Worm (Caenorhabditis elegans) whole organism, midembryonic: ENCODE results near the gene mboa-7.

Experiments
- T22C8.4 ChIP-seq: fragments of 200-800 bp; sonication (Bioruptor generic); IDR thresholded peaks from 2 replicates; pipeline ENCODE4 v1.3.6; 2022; ENCODE audit warnings: missing genetic modification characterization, missing compliant biosample characterization
- cog-1 ChIP-seq: sonication (generic microtip); optimal IDR thresholded peaks from 2 replicates; lab custom pipeline; 2016; ENCODE audit warnings: missing genetic modification characterization, missing compliant biosample characterization
- flt-1 ChIP-seq: fragments of 200-800 bp; sonication (Bioruptor generic); IDR thresholded peaks from 2 replicates; pipeline ENCODE4 v1.3.6; 2022; ENCODE audit warnings: missing genetic modification characterization, missing compliant biosample characterization
- klf-2 ChIP-seq: fragments of 200-800 bp; sonication (Bioruptor generic); conservative IDR thresholded peaks from 2 replicates; pipeline ENCODE4 v1.3.6; 2022; ENCODE audit warnings: missing genetic modification reagents, missing genetic modification characterization, missing compliant biosample characterization
- med-1 ChIP-seq: sonication (generic microtip); optimal IDR thresholded peaks from 2 replicates; lab custom pipeline; 2017; ENCODE audit warnings: missing genetic modification characterization, mild to moderate bottlenecking, missing compliant biosample characterization, antibody characterized with exemption, missing genetic modification reagents; ENCODE audit not compliant: insufficient read depth
- ref-1 ChIP-seq: fragments of 200-800 bp; sonication (Bioruptor generic); conservative IDR thresholded peaks from 2 replicates; pipeline ENCODE4 v1.3.6; 2022; ENCODE audit warnings: missing genetic modification reagents, missing genetic modification characterization, missing compliant biosample characterization
- tab-1 ChIP-seq: fragments of 200-800 bp; sonication (Bioruptor generic); IDR thresholded peaks from 2 replicates; pipeline ENCODE4 v1.3.6; 2022; ENCODE audit warnings: missing genetic modification characterization, missing compliant biosample characterization
- ztf-23 ChIP-seq: fragments of 200-800 bp; sonication (Bioruptor generic); IDR thresholded peaks from 2 replicates; pipeline ENCODE4 v1.3.6; 2022; ENCODE audit warnings: missing genetic modification reagents, missing genetic modification characterization, missing compliant biosample characterization
- ztf-29 ChIP-seq: fragments of 200-800 bp; sonication (Bioruptor generic); IDR thresholded peaks from 2 replicates; pipeline ENCODE4 v1.3.6; 2022; ENCODE audit warnings: missing genetic modification reagents, missing genetic modification characterization, missing compliant biosample characterization

Gene mboa-7

ce11 chrX:10524483-10524948 lies at the start of gene mboa-7, which contains the start of gene git-1:
mboa-7 (minus strand) TSS chrX:10524565.
git-1 (plus strand) TSS chrX:10524898.
- TF ChIP-seq ztf-23 = 0 out of 2 replicates have a peak, but pooled peaks have one; percentile 45
- TF ChIP-seq tab-1 (GFP tag; lab: Robert Waterston, UW) = 0 out of 2 replicates have a peak, but pooled peaks have one; percentile 71
- TF ChIP-seq flt-1 (GFP tag; lab: Robert Waterston, UW) = 0 out of 2 replicates have a peak, but pooled peaks have one; percentile 16
- no peak for TF ChIP-seq T22C8.4 (GFP tag; lab: Robert Waterston, UW)
- peak; percentile 62 for TF ChIP-seq cog-1 (tag; lab: Kevin White, UChicago)
- TF ChIP-seq ztf-29 (GFP tag; lab: Robert Waterston, UW) = no peak
- TF ChIP-seq klf-2 = no peak
- TF ChIP-seq med-1 = no peak
- no peak for TF ChIP-seq ref-1 (GFP tag; lab: Robert Waterston, UW)

ce11 chrX:10569185-10569584 lies 44.8 kb upstream of the mboa-7 start, which contains the start of gene bet-2:
bet-2 (plus strand) TSS chrX:10569273.
- TF ChIP-seq flt-1 (GFP tag; lab: Robert Waterston, UW) (no peak), klf-2 (no peak), tab-1 (GFP tag; lab: Robert Waterston, UW) (no peak), T22C8.4 (GFP tag; lab: Robert Waterston, UW) (no peak), med-1 (no peak), ztf-29 (GFP tag; lab: Robert Waterston, UW) (no peak), ref-1 (GFP tag; lab: Robert Waterston, UW) (no peak), cog-1 (tag; lab: Kevin White, UChicago) (no peak), ztf-23 (no peak)

ce11 chrX:10568385-10569149 lies 44.2 kb upstream of the mboa-7 start:
- TF ChIP-seq flt-1 (GFP tag; lab: Robert Waterston, UW) (no peak), ztf-23 (peak; percentile 56), cog-1 (tag; lab: Kevin White, UChicago) (peak; percentile 93), ref-1 (GFP tag; lab: Robert Waterston, UW) (peak; percentile 41; the same call in 1 of the 2 replicates), T22C8.4 (GFP tag; lab: Robert Waterston, UW) (peak; percentile 97), tab-1 (GFP tag; lab: Robert Waterston, UW) (peak; percentile 67; the same call in 1 of the 2 replicates), klf-2 (no peak), ztf-29 (GFP tag; lab: Robert Waterston, UW) (peak; percentile 92), med-1 (peak; percentile 11)

- TF ChIP-seq ref-1 (GFP tag; lab: Robert Waterston, UW) = no peak
- no peak for TF ChIP-seq cog-1 (tag; lab: Kevin White, UChicago)
- TF ChIP-seq med-1 = no peak
- no peak for TF ChIP-seq tab-1 (GFP tag; lab: Robert Waterston, UW)
- TF ChIP-seq klf-2 = no peak
- no peak for TF ChIP-seq T22C8.4 (GFP tag; lab: Robert Waterston, UW)
- TF ChIP-seq flt-1 (GFP tag; lab: Robert Waterston, UW) = no peak
- no peak for TF ChIP-seq ztf-23
- TF ChIP-seq ztf-29 (GFP tag; lab: Robert Waterston, UW) = no peak
Observed at ce11 chrX:10566775-10567174, 42.4 kb upstream of the mboa-7 start.

- TF ChIP-seq cog-1 (tag; lab: Kevin White, UChicago) (no peak), ztf-29 (GFP tag; lab: Robert Waterston, UW) (no peak), ref-1 (GFP tag; lab: Robert Waterston, UW) (no peak), med-1 (no peak), flt-1 (GFP tag; lab: Robert Waterston, UW) (no peak), tab-1 (GFP tag; lab: Robert Waterston, UW) (no peak)
Observed at ce11 chrX:10559203-10559602, 34.8 kb upstream of the mboa-7 start, which contains the start of gene F59F5.7. F59F5.7 (plus strand) TSS chrX:10559503.

- TF ChIP-seq klf-2 = no peak
- TF ChIP-seq ref-1 (GFP tag; lab: Robert Waterston, UW) = no peak
- TF ChIP-seq T22C8.4 (GFP tag; lab: Robert Waterston, UW) = no peak
- no peak for TF ChIP-seq tab-1 (GFP tag; lab: Robert Waterston, UW)
- TF ChIP-seq med-1 = no peak
- no peak for TF ChIP-seq ztf-23
- no peak for TF ChIP-seq flt-1 (GFP tag; lab: Robert Waterston, UW)
- no peak for TF ChIP-seq ztf-29 (GFP tag; lab: Robert Waterston, UW)
- TF ChIP-seq cog-1 (tag; lab: Kevin White, UChicago) = no peak
Observed at ce11 chrX:10556764-10557163, 32.4 kb upstream of the mboa-7 start.

- peak; percentile 69 for TF ChIP-seq flt-1 (GFP tag; lab: Robert Waterston, UW)
- TF ChIP-seq tab-1 (GFP tag; lab: Robert Waterston, UW) = peak; percentile 26; the same call in 1 of the 2 replicates
- no peak for TF ChIP-seq klf-2
- peak; percentile 79 for TF ChIP-seq ztf-23
- peak; percentile 65 for TF ChIP-seq T22C8.4 (GFP tag; lab: Robert Waterston, UW)
- no peak for TF ChIP-seq ref-1 (GFP tag; lab: Robert Waterston, UW)
- TF ChIP-seq cog-1 (tag; lab: Kevin White, UChicago) = peak; percentile 85
- no peak for TF ChIP-seq med-1
- TF ChIP-seq ztf-29 (GFP tag; lab: Robert Waterston, UW) = no peak
Observed at ce11 chrX:10555189-10555964, 31.0 kb upstream of the mboa-7 start, which contains the start of gene syd-2. syd-2 (minus strand) TSS chrX:10555239.

- no peak for TF ChIP-seq ztf-23
- no peak for TF ChIP-seq ref-1 (GFP tag; lab: Robert Waterston, UW)
- TF ChIP-seq ztf-29 (GFP tag; lab: Robert Waterston, UW) = no peak
- TF ChIP-seq flt-1 (GFP tag; lab: Robert Waterston, UW) = no peak
- no peak for TF ChIP-seq T22C8.4 (GFP tag; lab: Robert Waterston, UW)
- TF ChIP-seq tab-1 (GFP tag; lab: Robert Waterston, UW) = no peak
Observed at ce11 chrX:10553048-10553447, 28.7 kb upstream of the mboa-7 start.
